Fruit fly (Drosophila melanogaster) whole organism, wandering third instar larva: ENCODE data around the gene Rab26.

Source experiments
- Dif ChIP-seq: fragments of 200-275, 200-300 bp; sonication (Bioruptor generic); optimal IDR thresholded peaks from 2 replicates; lab custom pipeline; 2018; ENCODE audit warnings: missing biosample characterization, missing genetic modification characterization; ENCODE audit not compliant: partially characterized antibody
- HLH106 ChIP-seq: fragments of 200-800 bp; optimal IDR thresholded peaks from 3 replicates; lab custom pipeline; 2019; ENCODE audit warnings: missing biosample characterization, mild to moderate bottlenecking, missing genetic modification characterization, moderate library complexity
- Hr78 ChIP-seq: fragments of >200 bp; optimal IDR thresholded peaks from 2 replicates; lab custom pipeline; 2017; ENCODE audit warnings: missing biosample characterization, missing genetic modification characterization
- Hr83 ChIP-seq: fragments of 200-300 bp; sonication (Bioruptor generic); optimal IDR thresholded peaks from 2 replicates; lab custom pipeline; 2016; ENCODE audit warnings: missing biosample characterization, mild to moderate bottlenecking, missing genetic modification characterization, moderate library complexity; ENCODE audit not compliant: poor library complexity, severe bottlenecking
- OdsH ChIP-seq: fragments of 200-800 bp; sonication (Bioruptor generic); optimal IDR thresholded peaks from 2 replicates; lab custom pipeline; 2016; ENCODE audit warnings: missing biosample characterization, mild to moderate bottlenecking, missing genetic modification characterization
- br ChIP-seq: fragments of 200-800 bp; sonication (Bioruptor generic); optimal IDR thresholded peaks from 2 replicates; lab custom pipeline; 2016; ENCODE audit warnings: missing biosample characterization, missing genetic modification characterization
- dl ChIP-seq, 2 experiments: fragments of 175-275, 200-275 bp in 1 of 2; fragments of 200-275 bp in 1 of 2; sonication (Bioruptor generic); optimal IDR thresholded peaks; lab custom pipeline; 2018; ENCODE audit warnings: mild to moderate bottlenecking in 2 of 2, missing biosample characterization in 2 of 2, missing genetic modification characterization in 2 of 2, moderate library complexity in 2 of 2; ENCODE audit not compliant: partially characterized antibody in 2 of 2, insufficient read depth in 1 of 2
- dsf ChIP-seq: sonication (Bioruptor generic); optimal IDR thresholded peaks from 2 replicates; lab custom pipeline; 2016; ENCODE audit warnings: missing biosample characterization, missing genetic modification characterization, borderline replicate concordance
- h ChIP-seq: fragments of 200-800 bp; sonication (Bioruptor generic); optimal IDR thresholded peaks from 3 replicates; lab custom pipeline; 2016; ENCODE audit warnings: missing biosample characterization, mild to moderate bottlenecking, missing genetic modification characterization
- psq ChIP-seq: fragments of 200-800 bp; sonication (Bioruptor generic); optimal IDR thresholded peaks from 3 replicates; lab custom pipeline; 2017; ENCODE audit warnings: missing biosample characterization, mild to moderate bottlenecking, missing genetic modification characterization, moderate library complexity
- sv ChIP-seq: fragments of 200-800 bp; sonication (Bioruptor generic); optimal IDR thresholded peaks from 3 replicates; lab custom pipeline; 2016; ENCODE audit warnings: missing biosample characterization, missing genetic modification characterization
- tai ChIP-seq: sonication (Bioruptor generic); optimal IDR thresholded peaks from 2 replicates; lab custom pipeline; 2016; ENCODE audit warnings: missing biosample characterization, missing genetic modification characterization
- usp ChIP-seq: fragments of >200 bp; optimal IDR thresholded peaks from 2 replicates; lab custom pipeline; 2017; ENCODE audit warnings: missing biosample characterization, missing genetic modification characterization

DNA sequence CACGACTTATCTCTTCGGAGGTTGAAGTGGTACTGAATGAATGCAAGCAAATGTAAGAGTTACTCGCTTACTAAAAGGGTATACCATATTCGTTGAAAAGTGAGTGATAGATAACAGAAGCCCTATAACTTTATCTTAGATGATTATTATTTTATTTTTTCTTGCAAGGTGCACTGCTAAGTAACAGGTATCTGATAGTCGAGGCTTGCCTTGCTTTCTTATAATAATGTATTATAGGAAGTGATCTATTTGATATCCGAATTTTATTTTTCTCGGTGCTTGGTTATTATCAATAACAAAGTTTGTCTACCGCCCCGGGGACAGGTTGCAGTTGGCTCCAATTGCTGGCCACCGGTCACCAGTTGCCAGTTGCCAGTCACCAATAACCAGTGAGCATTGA lies 52.7 kb downstream of the Rab26 start:
- TF ChIP-seq HLH106 (no peak), h (GFP tag; lab: Kevin White, UChicago) (no peak), usp (GFP tag; lab: Kevin White, UChicago) (no peak), Hr78 (GFP tag; lab: Kevin White, UChicago) (no peak), Hr83 (GFP tag; lab: Kevin White, UChicago) (no peak), dsf (GFP tag; lab: Kevin White, UChicago) (no peak), sv (GFP tag; lab: Kevin White, UChicago) (no peak), OdsH (GFP tag; lab: Kevin White, UChicago) (no peak), tai (no peak), br (no peak), dl (GFP tag; optimal IDR thresholded peaks at IDR 0.05; lab: Kevin White, UChicago; ENCODE audit: insufficient read depth in 1 of 2, partially characterized antibody in 2 of 2) (no peak), Dif (GFP tag; lab: Kevin White, UChicago) (no peak), psq (no peak)
